Fruit fly (Drosophila melanogaster): ENCODE measurements around the gene CG3558.

Gene CG3558

DNA sequence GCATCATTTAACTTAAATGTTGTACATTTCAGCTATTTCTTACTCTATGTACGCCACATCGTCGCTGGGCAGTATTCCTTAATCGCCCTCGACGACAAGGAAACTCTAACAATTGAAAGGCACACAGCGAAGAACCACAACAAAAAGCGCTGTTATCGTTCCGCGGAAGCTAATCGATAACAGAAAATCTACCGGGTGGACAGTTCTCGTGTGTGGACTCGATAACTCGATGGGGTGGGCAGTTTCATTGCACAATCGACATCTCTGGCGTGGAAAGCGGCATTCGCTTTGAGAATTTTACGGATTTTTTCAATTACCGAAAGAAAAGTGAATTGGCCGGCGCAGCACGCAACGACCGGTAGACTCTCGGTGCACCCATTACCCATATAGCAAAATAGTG is 30.3 kb downstream of the CG3558 start, which contains the start of the genes alpha4GT1 and Prp40 (continued):
- TF ChIP-seq repo (GFP tag; optimal IDR thresholded peaks at IDR 0.05), result no peak
- TF ChIP-seq CG14710 (tag; optimal IDR thresholded peaks at IDR 0.05), result no peak
- no peak for TF ChIP-seq Aef1 (GFP tag; IDR thresholded peaks at IDR 0.05)
- TF ChIP-seq crp (GFP tag; optimal IDR thresholded peaks at IDR 0.05), result peak in 1 of 2 experiments; percentile 19
- peak; percentile 77; the same call in 1 of the 2 replicates for TF ChIP-seq CG4360 (GFP tag; IDR thresholded peaks at IDR 0.05)
- TF ChIP-seq CG15601 (tag; optimal IDR thresholded peaks at IDR 0.05), result no peak
- no peak for TF ChIP-seq CG14965 (GFP tag; optimal IDR thresholded peaks at IDR 0.05; ENCODE audit: borderline replicate concordance)
- TF ChIP-seq CG9932 (GFP tag; IDR thresholded peaks at IDR 0.05), result no peak
- no peak for TF ChIP-seq CG6272 (GFP tag; IDR thresholded peaks at IDR 0.05)
- TF ChIP-seq dm (GFP tag; optimal IDR thresholded peaks at IDR 0.05), result peak; percentile 61
- no peak for TF ChIP-seq Hey (tag; optimal IDR thresholded peaks at IDR 0.05)
- no peak for TF ChIP-seq CG2875 (GFP tag; optimal IDR thresholded peaks at IDR 0.05)
- no peak for TF ChIP-seq eyg (GFP tag; optimal IDR thresholded peaks at IDR 0.05)
- peak; percentile 5 for TF ChIP-seq nmo (GFP tag; optimal IDR thresholded peaks at IDR 0.05)
- no peak for TF ChIP-seq Dip2 (GFP tag; IDR thresholded peaks at IDR 0.05)
- no peak for TF ChIP-seq ap (GFP tag; IDR thresholded peaks at IDR 0.05)
- no peak for TF ChIP-seq CG1602 (GFP tag; optimal IDR thresholded peaks at IDR 0.05)
- no peak for TF ChIP-seq CG10321 (GFP tag; IDR thresholded peaks at IDR 0.05)
- peak; percentile 39 for TF ChIP-seq pfk (GFP tag; optimal IDR thresholded peaks at IDR 0.05)
- TF ChIP-seq Nf-YC (tag; optimal IDR thresholded peaks at IDR 0.05), result no peak
- no peak for TF ChIP-seq danr (GFP tag; IDR thresholded peaks at IDR 0.05)
- no peak for TF ChIP-seq cad (GFP tag; optimal IDR thresholded peaks at IDR 0.05)
- TF ChIP-seq trem (tag; optimal IDR thresholded peaks at IDR 0.05), result peak; percentile 99
- TF ChIP-seq vfl (GFP tag; optimal IDR thresholded peaks at IDR 0.05), result no peak
- TF ChIP-seq Pdp1 (GFP tag; optimal IDR thresholded peaks at IDR 0.05), result no peak
- TF ChIP-seq CG7963 (GFP tag; IDR thresholded peaks at IDR 0.05; ENCODE audit: partially characterized antibody), result peak; percentile 90
- peak; percentile 17 for TF ChIP-seq CG13624 (GFP tag; optimal IDR thresholded peaks at IDR 0.05)
- TF ChIP-seq slou (GFP tag; optimal IDR thresholded peaks at IDR 0.05), result no peak
- TF ChIP-seq Deaf1 (tag; optimal IDR thresholded peaks at IDR 0.05), result no peak
- TF ChIP-seq CG18619 (GFP tag; optimal IDR thresholded peaks at IDR 0.05), result no peak
- TF ChIP-seq Max (GFP tag; optimal IDR thresholded peaks at IDR 0.05), result no peak
- TF ChIP-seq sc (optimal IDR thresholded peaks at IDR 0.05), result no peak
- TF ChIP-seq sc (GFP tag; optimal IDR thresholded peaks at IDR 0.05), result no peak
- TF ChIP-seq emc (GFP tag; optimal IDR thresholded peaks at IDR 0.05), result no peak
- peak; percentile 98 for TF ChIP-seq MBD-R2 (GFP tag; IDR thresholded peaks at IDR 0.05)
- TF ChIP-seq HmgZ (tag; optimal IDR thresholded peaks at IDR 0.05), result peak; percentile 49
- TF ChIP-seq CG15011 (GFP tag; optimal IDR thresholded peaks at IDR 0.05), result no peak
- peak; percentile 96 for TF ChIP-seq CG34224 (GFP tag; IDR thresholded peaks at IDR 0.05; ENCODE audit: partially characterized antibody)
- TF ChIP-seq CG17829 (tag; optimal IDR thresholded peaks at IDR 0.05), result no peak
- TF ChIP-seq NFAT (GFP tag; IDR thresholded peaks at IDR 0.05), result 0 out of 2 replicates have a peak, but pooled peaks have one; percentile 15
- TF ChIP-seq gsb-n (tag; optimal IDR thresholded peaks at IDR 0.05), result no peak
- no peak for TF ChIP-seq Ets65A (GFP tag)
- TF ChIP-seq CG14667 (GFP tag; IDR thresholded peaks at IDR 0.05), result no peak
- TF ChIP-seq D (optimal IDR thresholded peaks at IDR 0.05), result no peak
- TF ChIP-seq D (GFP tag; optimal IDR thresholded peaks at IDR 0.05), result no peak
- TF ChIP-seq BEAF-32 (GFP tag; optimal IDR thresholded peaks at IDR 0.05), result peak; percentile 64
- TF ChIP-seq CG10366 (GFP tag; IDR thresholded peaks at IDR 0.05), result no peak
- peak; percentile 87 for TF ChIP-seq CG13287 (GFP tag; IDR thresholded peaks at IDR 0.05; ENCODE audit: partially characterized antibody)
- no peak for TF ChIP-seq Hand (GFP tag; optimal IDR thresholded peaks at IDR 0.05)
- no peak for TF ChIP-seq Blimp-1 (GFP tag; optimal IDR thresholded peaks at IDR 0.05)
- no peak for TF ChIP-seq PHDP (tag; optimal IDR thresholded peaks at IDR 0.05)
- peak; percentile 39 for TF ChIP-seq Med (GFP tag)
